Fruit fly (Drosophila melanogaster) whole organism, embryonic: Measurements from ENCODE around the gene GluRIA.

ENCODE experiments used
- Adf1 ChIP-seq: fragments of 200-800 bp; sonication (Bioruptor generic); IDR thresholded peaks from 2 replicates; pipeline ENCODE4 v1.3.6; 2022; ENCODE audit warnings: missing biosample characterization, missing genetic modification characterization
- Atf-2 ChIP-seq: fragments of 200-800 bp; sonication (Bioruptor generic); optimal IDR thresholded peaks from 2 replicates; lab custom pipeline; 2016; ENCODE audit warnings: missing biosample characterization, missing genetic modification characterization
- CG10543 ChIP-seq: fragments of 200-800 bp; sonication (Bioruptor generic); optimal IDR thresholded peaks from 3 replicates; lab custom pipeline; 2017; ENCODE audit warnings: missing biosample characterization, mild to moderate bottlenecking, missing genetic modification characterization, moderate library complexity
- CG12155 ChIP-seq: fragments of 200-800 bp; sonication (Bioruptor generic); optimal IDR thresholded peaks from 3 replicates; lab custom pipeline; 2016; ENCODE audit warnings: missing biosample characterization, missing genetic modification characterization
- CG12236 ChIP-seq: fragments of 200-800 bp; sonication (Bioruptor generic); optimal IDR thresholded peaks from 2 replicates; lab custom pipeline; 2016; ENCODE audit warnings: missing biosample characterization, missing genetic modification characterization
- CG12391 ChIP-seq: fragments of 200-800 bp; sonication (Bioruptor generic); optimal IDR thresholded peaks from 3 replicates; lab custom pipeline; 2018; ENCODE audit warnings: missing biosample characterization, mild to moderate bottlenecking, missing genetic modification characterization, moderate library complexity
- CG14441 ChIP-seq: fragments of 200-800 bp; sonication (Bioruptor generic); IDR thresholded peaks from 2 replicates; pipeline ENCODE4 v1.3.6; 2022; ENCODE audit warnings: missing biosample characterization, missing genetic modification characterization
- CG15479 ChIP-seq: fragments of 200-800 bp; sonication (Bioruptor generic); optimal IDR thresholded peaks from 3 replicates; lab custom pipeline; 2019; ENCODE audit warnings: missing biosample characterization, mild to moderate bottlenecking, missing genetic modification characterization, moderate library complexity
- CG1603 ChIP-seq: fragments of 200-800 bp; sonication (Bioruptor generic); optimal IDR thresholded peaks from 2 replicates; lab custom pipeline; 2019; ENCODE audit warnings: missing biosample characterization, mild to moderate bottlenecking, missing genetic modification characterization, moderate library complexity
- CG2116 ChIP-seq: fragments of 200-800 bp; sonication (Bioruptor generic); optimal IDR thresholded peaks from 3 replicates; lab custom pipeline; 2018; ENCODE audit warnings: missing biosample characterization, mild to moderate bottlenecking, missing genetic modification characterization
- CG33557 ChIP-seq: fragments of 200-800 bp; sonication (Bioruptor generic); optimal IDR thresholded peaks from 2 replicates; lab custom pipeline; 2019; ENCODE audit warnings: missing biosample characterization, mild to moderate bottlenecking, missing genetic modification characterization, moderate library complexity
- CG3407 ChIP-seq: fragments of 200-800 bp; sonication (Bioruptor generic); optimal IDR thresholded peaks from 2 replicates; lab custom pipeline; 2018; ENCODE audit warnings: missing biosample characterization, mild to moderate bottlenecking, missing genetic modification characterization
- CG34422 ChIP-seq: fragments of 200-800 bp; sonication (Bioruptor generic); IDR thresholded peaks from 3 replicates; pipeline ENCODE4 v1.3.6; 2022; ENCODE audit warnings: missing biosample characterization, missing genetic modification characterization
- CG6791 ChIP-seq: fragments of 200-800 bp; sonication (Bioruptor generic); IDR thresholded peaks from 3 replicates; pipeline ENCODE4 v1.3.6; 2022; ENCODE audit warnings: missing biosample characterization, missing genetic modification characterization; ENCODE audit not compliant: partially characterized antibody
- CG8944 ChIP-seq: fragments of 200-800 bp; sonication (Bioruptor generic); optimal IDR thresholded peaks from 3 replicates; lab custom pipeline; 2016; ENCODE audit warnings: missing biosample characterization, missing genetic modification characterization
- CG9727 ChIP-seq: fragments of 200-800 bp; sonication (Bioruptor generic); optimal IDR thresholded peaks from 3 replicates; lab custom pipeline; 2017; ENCODE audit warnings: missing biosample characterization, mild to moderate bottlenecking, missing genetic modification characterization
- Chrac-16 ChIP-seq: fragments of 200-800 bp; sonication (Bioruptor generic); optimal IDR thresholded peaks from 3 replicates; lab custom pipeline; 2016; ENCODE audit warnings: missing biosample characterization, missing genetic modification characterization
- CrebB ChIP-seq: fragments of 200-800 bp; sonication (Bioruptor generic); optimal IDR thresholded peaks from 3 replicates; lab custom pipeline; 2018; ENCODE audit warnings: missing biosample characterization, mild to moderate bottlenecking, missing genetic modification characterization
- Deaf1 ChIP-seq: fragments of 200-800 bp; optimal IDR thresholded peaks from 3 replicates; lab custom pipeline; 2019; ENCODE audit warnings: missing biosample characterization, mild to moderate bottlenecking, missing genetic modification characterization, moderate library complexity
- Doc2 ChIP-seq: fragments of 200-800 bp; sonication (Bioruptor generic); IDR thresholded peaks from 2 replicates; pipeline ENCODE4 v1.3.6; 2022; ENCODE audit warnings: missing biosample characterization, missing genetic modification characterization
- Doc3 ChIP-seq: fragments of 200-800 bp; sonication (Bioruptor generic); IDR thresholded peaks from 3 replicates; pipeline ENCODE4 v1.3.6; 2022; ENCODE audit warnings: missing biosample characterization, missing genetic modification characterization; ENCODE audit not compliant: partially characterized antibody
- ERR ChIP-seq: fragments of 200-800 bp; sonication (Bioruptor generic); optimal IDR thresholded peaks from 2 replicates; lab custom pipeline; 2016; ENCODE audit warnings: missing biosample characterization, missing genetic modification characterization
- Elba2 ChIP-seq: fragments of 200-800 bp; sonication (Bioruptor generic); optimal IDR thresholded peaks from 3 replicates; lab custom pipeline; 2016; ENCODE audit warnings: missing biosample characterization, missing genetic modification characterization
- Gug ChIP-seq: fragments of 200-800 bp; sonication (Bioruptor generic); IDR thresholded peaks from 4 replicates; pipeline ENCODE4 v1.3.6; 2022; ENCODE audit warnings: missing biosample characterization, missing genetic modification characterization
- HLH4C ChIP-seq: fragments of 200-800 bp; sonication (Bioruptor generic); IDR thresholded peaks from 3 replicates; pipeline ENCODE4 v1.3.6; 2022; ENCODE audit warnings: missing biosample characterization, missing genetic modification characterization; ENCODE audit not compliant: partially characterized antibody
- HLH54F ChIP-seq: fragments of 200-800 bp; sonication (Bioruptor generic); optimal IDR thresholded peaks from 3 replicates; lab custom pipeline; 2016; ENCODE audit warnings: missing biosample characterization, missing genetic modification characterization
- Med ChIP-seq: fragments of 200-800 bp; sonication (Bioruptor generic); peaks from one replicate; lab custom pipeline; 2016; ENCODE audit warnings: missing biosample characterization, missing genetic modification characterization, mild to moderate bottlenecking, inconsistent platforms, moderate library complexity
- Mes4 ChIP-seq: fragments of 200-800 bp; sonication (Bioruptor generic); optimal IDR thresholded peaks from 2 replicates; lab custom pipeline; 2016; ENCODE audit warnings: missing biosample characterization, missing genetic modification characterization
- NC2α ChIP-seq: fragments of 200-800 bp; sonication (Bioruptor generic); optimal IDR thresholded peaks from 2 replicates; lab custom pipeline; 2016; ENCODE audit warnings: missing biosample characterization, missing genetic modification characterization
- Oaz ChIP-seq: fragments of 200-800 bp; sonication (Bioruptor generic); IDR thresholded peaks from 2 replicates; pipeline ENCODE4 v1.3.6; 2022; ENCODE audit warnings: missing biosample characterization, missing genetic modification characterization
- Opbp ChIP-seq: fragments of 200-800 bp; sonication (Bioruptor generic); IDR thresholded peaks from 3 replicates; pipeline ENCODE4 v1.3.6; 2022; ENCODE audit warnings: missing biosample characterization, missing genetic modification characterization; ENCODE audit not compliant: partially characterized antibody
- Pdp1 ChIP-seq, 2 experiments: fragments of 200-800 bp; sonication (Bioruptor generic); optimal IDR thresholded peaks; 3 replicates each; lab custom pipeline; 2016; ENCODE audit warnings: missing biosample characterization in 2 of 2, missing genetic modification characterization in 2 of 2, mild to moderate bottlenecking in 1 of 2, moderate library complexity in 1 of 2
- Ptx1 ChIP-seq: fragments of 200-800 bp; sonication (Bioruptor generic); IDR thresholded peaks from 2 replicates; pipeline ENCODE4 v1.3.6; 2022; ENCODE audit warnings: missing biosample characterization, missing genetic modification characterization
- Scr ChIP-seq: fragments of 200-800 bp; sonication (Bioruptor generic); IDR thresholded peaks from 2 replicates; pipeline ENCODE4 v1.3.6; 2022; ENCODE audit warnings: missing biosample characterization, missing genetic modification characterization; ENCODE audit not compliant: partially characterized antibody
- ara ChIP-seq: fragments of 200-800 bp; sonication (Bioruptor generic); IDR thresholded peaks from 2 replicates; pipeline ENCODE4 v1.3.6; 2022; ENCODE audit warnings: missing biosample characterization, missing genetic modification characterization
- chm ChIP-seq: fragments of 200-800 bp; sonication (Bioruptor generic); IDR thresholded peaks from 2 replicates; pipeline ENCODE4 v1.3.6; 2022; ENCODE audit warnings: missing biosample characterization, missing genetic modification characterization
- crc ChIP-seq: fragments of 200-800 bp; sonication (Bioruptor generic); optimal IDR thresholded peaks from 2 replicates; lab custom pipeline; 2016; ENCODE audit warnings: missing biosample characterization, missing genetic modification characterization
- esg ChIP-seq: fragments of 200-800 bp; sonication (Bioruptor generic); conservative IDR thresholded peaks from 2 replicates; pipeline ENCODE4 v1.3.6; 2022; ENCODE audit warnings: missing biosample characterization, missing genetic modification characterization
- fd96Cb ChIP-seq: fragments of 200-800 bp; sonication (Bioruptor generic); optimal IDR thresholded peaks from 2 replicates; lab custom pipeline; 2018; ENCODE audit warnings: missing biosample characterization, mild to moderate bottlenecking, missing genetic modification characterization, moderate library complexity
- gfzf ChIP-seq: fragments of 200-800 bp; sonication (Bioruptor generic); optimal IDR thresholded peaks from 2 replicates; lab custom pipeline; 2016; ENCODE audit warnings: missing biosample characterization, mild to moderate bottlenecking, missing genetic modification characterization, moderate library complexity
- ham ChIP-seq: fragments of 200-800 bp; sonication (Bioruptor generic); IDR thresholded peaks from 2 replicates; pipeline ENCODE4 v1.3.6; 2022; ENCODE audit warnings: missing biosample characterization, missing genetic modification characterization
- hth ChIP-seq: fragments of >200 bp; optimal IDR thresholded peaks from 2 replicates; lab custom pipeline; 2017; ENCODE audit warnings: inconsistent platforms
- nerfin-1 ChIP-seq: fragments of 200-800 bp; sonication (Bioruptor generic); optimal IDR thresholded peaks from 3 replicates; lab custom pipeline; 2019; ENCODE audit warnings: missing biosample characterization, mild to moderate bottlenecking, missing genetic modification characterization, moderate library complexity
- nmo ChIP-seq: fragments of 200-800 bp; sonication (Bioruptor generic); optimal IDR thresholded peaks from 2 replicates; lab custom pipeline; 2018; ENCODE audit warnings: missing biosample characterization, mild to moderate bottlenecking, missing genetic modification characterization, moderate library complexity
- onecut ChIP-seq: fragments of 200-800 bp; sonication (Bioruptor generic); IDR thresholded peaks from 2 replicates; pipeline ENCODE4 v1.3.6; 2022; ENCODE audit warnings: missing biosample characterization, missing genetic modification characterization
- peb ChIP-seq: fragments of 200-800 bp; sonication (Bioruptor generic); IDR thresholded peaks from 2 replicates; pipeline ENCODE4 v1.3.6; 2022; ENCODE audit warnings: missing biosample characterization, missing genetic modification characterization
- pzg ChIP-seq: fragments of 200-800 bp; sonication (Bioruptor generic); optimal IDR thresholded peaks from 3 replicates; lab custom pipeline; 2018; ENCODE audit warnings: missing biosample characterization, mild to moderate bottlenecking, missing genetic modification characterization, moderate library complexity
- sr ChIP-seq: fragments of 200-800 bp; sonication (Bioruptor generic); IDR thresholded peaks from 3 replicates; pipeline ENCODE4 v1.3.6; 2022; ENCODE audit warnings: missing biosample characterization, missing genetic modification characterization
- trh ChIP-seq: fragments of 200-800 bp; sonication (Bioruptor generic); optimal IDR thresholded peaks from 2 replicates; lab custom pipeline; 2016; ENCODE audit warnings: missing biosample characterization, missing genetic modification characterization
- z ChIP-seq: fragments of 200-800 bp; sonication (Bioruptor generic); IDR thresholded peaks from 3 replicates; pipeline ENCODE4 v1.3.6; 2022; ENCODE audit warnings: missing biosample characterization, missing genetic modification characterization

GluRIA gene

dm6 chr3L:6608884-6609552 lies 14.8 kb upstream of the GluRIA start, which contains the start of gene axed (continued):
- no peak for TF ChIP-seq trh (GFP tag; lab: Kevin White, UChicago)
- no peak for TF ChIP-seq CG3407 (GFP tag; lab: Kevin White, UChicago)
- TF ChIP-seq CG12155 (GFP tag; lab: Kevin White, UChicago) = peak; percentile 68
- no peak for TF ChIP-seq CrebB
- no peak for TF ChIP-seq ara
- TF ChIP-seq ham (GFP tag; lab: Robert Waterston, UW) = no peak
- TF ChIP-seq Oaz = no peak
- TF ChIP-seq gfzf (GFP tag; lab: Kevin White, UChicago) = peak; percentile 11
- peak; percentile 87 for TF ChIP-seq Med (GFP tag; lab: Kevin White, UChicago)
- TF ChIP-seq CG10543 (GFP tag; lab: Kevin White, UChicago) = peak; percentile 67
- peak; percentile 14 for TF ChIP-seq pzg (GFP tag; lab: Kevin White, UChicago)
- TF ChIP-seq CG14441 (GFP tag; lab: Robert Waterston, UW) = peak; percentile 54; the same call in 1 of the 2 replicates
- TF ChIP-seq z (GFP tag; lab: Robert Waterston, UW) = no peak
- no peak for TF ChIP-seq Adf1 (GFP tag; lab: Robert Waterston, UW)
- TF ChIP-seq Pdp1 (GFP tag; optimal IDR thresholded peaks at IDR 0.05; lab: Kevin White, UChicago) = peak in 1 of 2 experiments; percentile 23
- TF ChIP-seq fd96Cb (tag; lab: Kevin White, UChicago) = no peak
- no peak for TF ChIP-seq Mes4 (GFP tag; lab: Kevin White, UChicago)
- no peak for TF ChIP-seq Atf-2
- no peak for TF ChIP-seq HLH54F (GFP tag; lab: Kevin White, UChicago)
- TF ChIP-seq CG1603 = peak; percentile 14
- peak; percentile 35; the same call in 1 of the 2 replicates for TF ChIP-seq Ptx1
- peak; percentile 16 for TF ChIP-seq nmo (GFP tag; lab: Kevin White, UChicago)
- no peak for TF ChIP-seq HLH4C
- TF ChIP-seq Doc2 = no peak
- no peak for TF ChIP-seq CG8944 (GFP tag; lab: Kevin White, UChicago)
- TF ChIP-seq esg = no peak
- no peak for TF ChIP-seq onecut (GFP tag; lab: Robert Waterston, UW)
- TF ChIP-seq Chrac-16 (GFP tag; lab: Kevin White, UChicago) = no peak
- no peak for TF ChIP-seq CG2116 (GFP tag; lab: Kevin White, UChicago)
- no peak for TF ChIP-seq CG6791 (GFP tag; lab: Robert Waterston, UW)
- TF ChIP-seq Doc3 = no peak
- peak; percentile 98 for TF ChIP-seq sr (GFP tag; lab: Robert Waterston, UW)
- TF ChIP-seq chm = no peak
- TF ChIP-seq Gug = no peak
- TF ChIP-seq Scr = no peak
- TF ChIP-seq Deaf1 = peak; percentile 46
- peak; percentile 33 for TF ChIP-seq CG12391 (tag; lab: Kevin White, UChicago)
- TF ChIP-seq nerfin-1 (tag; lab: Kevin White, UChicago) = peak; percentile 38
- 0 out of 2 replicates have a peak, but pooled peaks have one; percentile 11 for TF ChIP-seq peb (GFP tag; lab: Robert Waterston, UW)
- no peak for TF ChIP-seq CG15479 (GFP tag; lab: Kevin White, UChicago)
- no peak for TF ChIP-seq hth (lab: Kevin White, UChicago)
- peak; percentile 11 for TF ChIP-seq ERR (GFP tag; lab: Kevin White, UChicago)
- TF ChIP-seq CG9727 = peak; percentile 37
- TF ChIP-seq CG12236 (GFP tag; lab: Kevin White, UChicago) = no peak
- TF ChIP-seq CG33557 (GFP tag; lab: Kevin White, UChicago) = no peak
- no peak for TF ChIP-seq crc
- TF ChIP-seq NC2α (GFP tag; lab: Kevin White, UChicago) = no peak
- no peak for TF ChIP-seq Opbp
- TF ChIP-seq Elba2 (GFP tag; lab: Kevin White, UChicago) = no peak
- peak; percentile 38; the same call in 1 of the 3 replicates for TF ChIP-seq CG34422 (GFP tag; lab: Robert Waterston, UW)
